Fruit fly (Drosophila melanogaster): ENCODE data around the gene Lsp2.

Lsp2 gene

DNA sequence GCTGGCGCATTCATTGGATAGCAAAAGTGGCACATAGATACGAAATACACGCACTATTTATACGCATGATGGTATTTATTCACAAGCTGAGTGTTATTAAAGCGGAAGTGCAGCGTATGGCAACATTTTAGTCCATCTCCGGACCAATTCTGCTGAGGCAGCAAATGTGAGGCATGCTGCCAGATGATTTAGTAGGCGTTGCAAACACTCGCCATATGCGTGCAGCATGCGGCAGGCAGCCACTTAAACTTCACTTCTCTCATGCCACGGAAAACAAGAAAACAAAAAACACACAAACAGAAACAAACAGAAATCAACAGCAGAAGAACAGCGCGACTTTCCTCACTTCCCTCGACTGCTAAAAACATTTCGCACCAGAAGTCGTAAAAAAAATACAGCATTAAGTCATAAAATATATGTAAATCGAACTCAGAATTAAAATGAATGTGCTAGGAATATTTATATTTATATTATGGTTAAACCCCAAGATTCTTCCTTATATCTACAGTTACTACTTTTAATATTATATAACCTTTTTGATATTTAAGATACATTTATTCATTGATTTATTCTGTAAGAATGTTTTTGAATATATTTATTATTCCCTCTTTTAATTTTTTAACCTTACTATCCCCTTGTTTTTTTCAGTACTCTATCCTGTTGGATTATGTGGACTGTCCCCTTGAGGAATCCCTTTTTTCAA is 29.7 kb upstream of the Lsp2 start (continued):
- no peak for TF ChIP-seq CG7368 (GFP tag; optimal IDR thresholded peaks at IDR 0.05)
- TF ChIP-seq achi (GFP tag; optimal IDR thresholded peaks at IDR 0.05) = peak; percentile 13
- peak; percentile 68 for TF ChIP-seq svp (GFP tag)
- TF ChIP-seq CG6163 (GFP tag; IDR thresholded peaks at IDR 0.05) = no peak
- no peak for TF ChIP-seq CG31627 (GFP tag; optimal IDR thresholded peaks at IDR 0.05)
- peak; percentile 22 for TF ChIP-seq acj6 (GFP tag; optimal IDR thresholded peaks at IDR 0.05)
- peak; percentile 13 for TF ChIP-seq Sox15 (GFP tag; optimal IDR thresholded peaks at IDR 0.05)
- peak; percentile 43 for TF ChIP-seq CG10669 (GFP tag; optimal IDR thresholded peaks at IDR 0.05)
- TF ChIP-seq CG9139 (GFP tag; optimal IDR thresholded peaks at IDR 0.05) = no peak
- peak; percentile 25 for TF ChIP-seq CG3919 (GFP tag; optimal IDR thresholded peaks at IDR 0.05)
- no peak for TF ChIP-seq lz (GFP tag; optimal IDR thresholded peaks at IDR 0.05)
- TF ChIP-seq CG11294 (GFP tag; IDR thresholded peaks at IDR 0.05) = no peak
- TF ChIP-seq OdsH (GFP tag; optimal IDR thresholded peaks at IDR 0.05) = peak; percentile 27
- peak; percentile 47 for TF ChIP-seq CG8632 (GFP tag; optimal IDR thresholded peaks at IDR 0.05)
- TF ChIP-seq dac (GFP tag; optimal IDR thresholded peaks at IDR 0.05) = no peak
- TF ChIP-seq CG15336 (GFP tag; IDR thresholded peaks at IDR 0.05) = no peak
- TF ChIP-seq CG16779 (tag; optimal IDR thresholded peaks at IDR 0.05) = no peak
- peak; percentile 7 for TF ChIP-seq topi (GFP tag; optimal IDR thresholded peaks at IDR 0.05)
- peak; percentile 74 for TF ChIP-seq CG3032 (tag; optimal IDR thresholded peaks at IDR 0.05)
- TF ChIP-seq CG10631 (GFP tag; optimal IDR thresholded peaks at IDR 0.05) = peak; percentile 55
- no peak for TF ChIP-seq CG32006 (GFP tag; optimal IDR thresholded peaks at IDR 0.05)
- no peak for TF ChIP-seq CG8119 (GFP tag; IDR thresholded peaks at IDR 0.05)
- TF ChIP-seq vri (GFP tag; optimal IDR thresholded peaks at IDR 0.05) = peak; percentile 1
- TF ChIP-seq CG8319 (GFP tag; optimal IDR thresholded peaks at IDR 0.05) = no peak
- no peak for TF ChIP-seq Lpt (GFP tag; optimal IDR thresholded peaks at IDR 0.05)

DNA sequence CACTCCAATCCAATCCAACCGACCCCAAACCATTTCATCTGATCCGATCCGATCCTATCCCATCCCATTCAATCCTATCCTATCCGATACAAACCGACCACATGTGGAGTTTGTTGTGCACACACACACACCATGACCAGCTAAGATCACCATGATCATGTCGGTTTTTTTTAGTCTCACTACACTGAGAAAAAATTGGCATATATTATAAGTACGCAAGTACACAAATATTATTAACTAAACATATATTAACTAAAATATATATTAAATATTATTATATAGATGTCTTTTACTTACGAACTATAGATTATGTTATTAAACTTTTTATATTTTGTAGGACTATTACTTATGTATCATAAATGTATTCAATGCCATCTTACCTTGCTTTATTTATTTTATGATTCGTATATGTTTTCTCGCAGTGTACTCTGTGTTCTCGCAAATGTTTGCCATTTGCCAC is 27.2 kb upstream of the Lsp2 start:
- peak; percentile 67 for TF ChIP-seq CG4318 (GFP tag; optimal IDR thresholded peaks at IDR 0.05)
- TF ChIP-seq CG6276 (GFP tag; optimal IDR thresholded peaks at IDR 0.05) = peak; percentile 63
- TF ChIP-seq CG15336 (GFP tag; IDR thresholded peaks at IDR 0.05) = peak; percentile 82
- TF ChIP-seq Sox15 (GFP tag; optimal IDR thresholded peaks at IDR 0.05) = peak; percentile 14
- peak; percentile 71 for TF ChIP-seq OdsH (GFP tag; optimal IDR thresholded peaks at IDR 0.05)
- peak; percentile 3 for TF ChIP-seq lz (GFP tag; optimal IDR thresholded peaks at IDR 0.05)
- peak; percentile 81 for TF ChIP-seq Ets96B (tag; optimal IDR thresholded peaks at IDR 0.05)
- TF ChIP-seq CG11294 (GFP tag; IDR thresholded peaks at IDR 0.05) = no peak
- TF ChIP-seq CG32006 (GFP tag; optimal IDR thresholded peaks at IDR 0.05) = peak; percentile 87
- TF ChIP-seq CG16779 (tag; optimal IDR thresholded peaks at IDR 0.05) = no peak
- TF ChIP-seq CG6808 (GFP tag; optimal IDR thresholded peaks at IDR 0.05) = peak; percentile 60
- TF ChIP-seq Sox102F (GFP tag; optimal IDR thresholded peaks at IDR 0.05) = no peak
- TF ChIP-seq CG3032 (tag; optimal IDR thresholded peaks at IDR 0.05) = peak; percentile 80
- peak; percentile 83 for TF ChIP-seq Eip78C (GFP tag)
- peak; percentile 64 for TF ChIP-seq CG34406 (GFP tag; optimal IDR thresholded peaks at IDR 0.05)
- TF ChIP-seq fd85E (GFP tag; optimal IDR thresholded peaks at IDR 0.05) = no peak
- TF ChIP-seq net (GFP tag; optimal IDR thresholded peaks at IDR 0.05) = peak; percentile 61
- no peak for TF ChIP-seq CG8319 (GFP tag; optimal IDR thresholded peaks at IDR 0.05)
- TF ChIP-seq Blimp-1 (GFP tag; optimal IDR thresholded peaks at IDR 0.05) = no peak
- TF ChIP-seq Gug (GFP tag; IDR thresholded peaks at IDR 0.05) = peak; percentile 45
- TF ChIP-seq esn (GFP tag; optimal IDR thresholded peaks at IDR 0.05) = peak; percentile 40
- TF ChIP-seq CG11762 (GFP tag; optimal IDR thresholded peaks at IDR 0.05; ENCODE audit: insufficient read depth) = peak; percentile 46
- peak; percentile 15 for TF ChIP-seq Met (GFP tag; optimal IDR thresholded peaks at IDR 0.05)
- no peak for TF ChIP-seq Hr39 (GFP tag; optimal IDR thresholded peaks at IDR 0.05)
- TF ChIP-seq Hr4 (GFP tag; optimal IDR thresholded peaks at IDR 0.05) = peak; percentile 16
- peak; percentile 67 for TF ChIP-seq CG8632 (GFP tag; optimal IDR thresholded peaks at IDR 0.05)
- no peak for TF ChIP-seq Ets21C (GFP tag; optimal IDR thresholded peaks at IDR 0.05)
- TF ChIP-seq Sox14 (GFP tag; optimal IDR thresholded peaks at IDR 0.05) = no peak
- TF ChIP-seq CG10631 (GFP tag; optimal IDR thresholded peaks at IDR 0.05) = peak; percentile 68
- peak; percentile 2 for TF ChIP-seq CG7368 (GFP tag; optimal IDR thresholded peaks at IDR 0.05)
- peak; percentile 44; the same call in 1 of the 3 replicates for TF ChIP-seq eg (GFP tag; IDR thresholded peaks at IDR 0.05)
- TF ChIP-seq svp (GFP tag) = peak; percentile 49
- peak; percentile 46 for TF ChIP-seq CG9139 (GFP tag; optimal IDR thresholded peaks at IDR 0.05)
- TF ChIP-seq Lpt (GFP tag; optimal IDR thresholded peaks at IDR 0.05) = peak; percentile 55
- TF ChIP-seq dsx (GFP tag; optimal IDR thresholded peaks at IDR 0.05; ENCODE audit: poor library complexity, severe bottlenecking) = peak; percentile 81
- peak; percentile 5 for TF ChIP-seq Eip75B (GFP tag; optimal IDR thresholded peaks at IDR 0.05)
- TF ChIP-seq achi (GFP tag; optimal IDR thresholded peaks at IDR 0.05) = peak; percentile 73
- TF ChIP-seq CG10669 (GFP tag; optimal IDR thresholded peaks at IDR 0.05) = peak; percentile 55
- no peak for TF ChIP-seq cyc (GFP tag; optimal IDR thresholded peaks at IDR 0.05)

Measured in whole organism, prepupa.